In the genomic region with DNA sequence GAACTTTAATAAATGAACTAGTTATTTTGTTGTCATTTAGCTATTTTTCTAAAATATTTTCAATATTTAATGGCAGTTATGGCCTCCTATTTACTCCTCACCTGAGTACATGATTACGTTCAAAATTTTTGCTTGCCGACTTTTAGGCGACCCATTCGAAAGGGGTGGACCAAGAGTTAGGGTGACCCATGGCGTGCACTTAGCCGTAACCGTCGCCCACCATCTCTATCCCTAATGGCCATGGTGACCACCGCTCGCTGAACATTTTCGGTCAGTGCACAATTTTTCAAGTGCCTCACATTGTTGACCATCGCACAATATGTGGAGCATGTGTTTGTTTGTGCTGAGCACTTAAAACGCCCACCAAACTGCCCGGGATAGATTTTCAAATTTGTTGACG, we compare ENCODE assay signal across 3 fruit fly cellular contexts.
TF ChIP-seq lines count a peak whose summit lies in the region.

No protein-coding gene starts in this region.

- no peak for TF ChIP-seq CTCF in whole organism, embryonic (GFP tag; optimal IDR thresholded peaks at IDR 0.05; lab: Kevin White, UChicago)

TF ChIP-seq in whole organism, embryonic, 481 proteins besides CTCF, POLR2A, EP300 and RAD21:
- TF ChIP-seq CG17568 (GFP tag; optimal IDR thresholded peaks at IDR 0.05; lab: Kevin White, UChicago) (peak; percentile 60), amos (GFP tag; IDR thresholded peaks at IDR 0.05; lab: Robert Waterston, UW; ENCODE audit: partially characterized antibody) (no peak), slbo (GFP tag; IDR thresholded peaks at IDR 0.05; lab: Robert Waterston, UW) (peak; percentile 39), CG10959 (GFP tag; IDR thresholded peaks at IDR 0.05; lab: Robert Waterston, UW) (no peak), CG11560 (tag; IDR thresholded peaks at IDR 0.05; lab: Robert Waterston, UW) (0 out of 3 replicates have a peak, but pooled peaks have one; percentile 8), E2f2 (GFP tag; IDR thresholded peaks at IDR 0.05; lab: Robert Waterston, UW) (no peak), CG3065 (GFP tag; optimal IDR thresholded peaks at IDR 0.05; lab: Kevin White, UChicago) (no peak), gcm2 (GFP tag; optimal IDR thresholded peaks at IDR 0.05; lab: Kevin White, UChicago) (no peak), kay (GFP tag; optimal IDR thresholded peaks at IDR 0.05; lab: Kevin White, UChicago) (no peak), CG8359 (GFP tag; optimal IDR thresholded peaks at IDR 0.05; lab: Kevin White, UChicago; ENCODE audit: borderline replicate concordance) (no peak), Rfx (GFP tag; IDR thresholded peaks at IDR 0.05; lab: Robert Waterston, UW) (peak; percentile 5; the same call in 1 of the 2 replicates), CG15479 (GFP tag; optimal IDR thresholded peaks at IDR 0.05; lab: Kevin White, UChicago) (no peak), twi (tag; optimal IDR thresholded peaks at IDR 0.05; lab: Kevin White, UChicago) (peak; percentile 78), Doc3 (GFP tag; IDR thresholded peaks at IDR 0.05; lab: Robert Waterston, UW; ENCODE audit: partially characterized antibody) (no peak), kah (GFP tag; optimal IDR thresholded peaks at IDR 0.05; lab: Kevin White, UChicago) (no peak), CG1602 (GFP tag; optimal IDR thresholded peaks at IDR 0.05; lab: Kevin White, UChicago) (no peak), hb (GFP tag; IDR thresholded peaks at IDR 0.05; lab: Robert Waterston, UW; ENCODE audit: partially characterized antibody) (no peak), Optix (GFP tag; IDR thresholded peaks at IDR 0.05; lab: Robert Waterston, UW) (0 out of 3 replicates have a peak, but pooled peaks have one; percentile 12), ase (GFP tag; IDR thresholded peaks at IDR 0.05; lab: Robert Waterston, UW) (peak; percentile 4; the same call in 1 of the 3 replicates), CG11456 (GFP tag; IDR thresholded peaks at IDR 0.05; lab: Robert Waterston, UW) (0 out of 3 replicates have a peak, but pooled peaks have one; percentile 22), CG1832 (GFP tag; optimal IDR thresholded peaks at IDR 0.05; lab: Kevin White, UChicago) (no peak), bowl (GFP tag; IDR thresholded peaks at IDR 0.05; lab: Robert Waterston, UW) (0 out of 2 replicates have a peak, but pooled peaks have one; percentile 36), CrebB (tag; optimal IDR thresholded peaks at IDR 0.05; lab: Kevin White, UChicago) (no peak), sr (GFP tag; IDR thresholded peaks at IDR 0.05; lab: Robert Waterston, UW) (0 out of 3 replicates have a peak, but pooled peaks have one; percentile 33), CG6689 (GFP tag; IDR thresholded peaks at IDR 0.05; lab: Robert Waterston, UW) (0 out of 2 replicates have a peak, but pooled peaks have one; percentile 7)

TF ChIP-seq in whole organism, prepupa, 60 proteins besides CTCF, POLR2A, EP300 and RAD21:
- TF ChIP-seq CG8119 (GFP tag; IDR thresholded peaks at IDR 0.05; lab: Robert Waterston, UW) = no peak
- no peak for TF ChIP-seq Eip78C (GFP tag; lab: Kevin White, UChicago)
- no peak for TF ChIP-seq Hr38 (GFP tag; optimal IDR thresholded peaks at IDR 0.05; lab: Kevin White, UChicago)
- TF ChIP-seq cyc (GFP tag; optimal IDR thresholded peaks at IDR 0.05; lab: Kevin White, UChicago) = no peak
- no peak for TF ChIP-seq Sox15 (GFP tag; optimal IDR thresholded peaks at IDR 0.05; lab: Kevin White, UChicago)
- no peak for TF ChIP-seq vri (GFP tag; optimal IDR thresholded peaks at IDR 0.05; lab: Kevin White, UChicago)
- TF ChIP-seq CG11294 (GFP tag; IDR thresholded peaks at IDR 0.05; lab: Robert Waterston, UW) = peak; percentile 9; the same call in 1 of the 2 replicates

TF ChIP-seq in whole organism, pupa, 21 proteins besides CTCF, POLR2A, EP300 and RAD21:
- TF ChIP-seq Pif1B (GFP tag; optimal IDR thresholded peaks at IDR 0.05; lab: Kevin White, UChicago) = no peak
- peak; percentile 81 for TF ChIP-seq CG8159 (tag; optimal IDR thresholded peaks at IDR 0.05; lab: Kevin White, UChicago)
- no peak for TF ChIP-seq CG13204 (GFP tag; optimal IDR thresholded peaks at IDR 0.05; lab: Kevin White, UChicago)
- no peak for TF ChIP-seq EcR (GFP tag; optimal IDR thresholded peaks at IDR 0.05; lab: Kevin White, UChicago)
- TF ChIP-seq gl (tag; optimal IDR thresholded peaks at IDR 0.05; lab: Kevin White, UChicago) = no peak
- no peak for TF ChIP-seq CG4496 (GFP tag; IDR thresholded peaks at IDR 0.05; lab: Robert Waterston, UW)
